Worm (Caenorhabditis elegans) whole organism, late embryonic: ENCODE results near the gene F54C9.14.
A peak's percentile ranks its signal among the peaks of the same experiment; 100 is the strongest.

Source experiments
- C08G9.2 ChIP-seq: sonication (generic microtip); optimal IDR thresholded peaks from 2 replicates; lab custom pipeline; 2016; ENCODE audit warnings: mild to moderate bottlenecking, missing genetic modification characterization, moderate library complexity, missing compliant biosample characterization
- F13H6.1 ChIP-seq: sonication (generic microtip); optimal IDR thresholded peaks from 2 replicates; lab custom pipeline; 2016; ENCODE audit warnings: missing genetic modification characterization, missing compliant biosample characterization
- K09A11.1 ChIP-seq: sonication (generic microtip); optimal IDR thresholded peaks from 2 replicates; lab custom pipeline; 2017; ENCODE audit warnings: antibody characterized with exemption, mild to moderate bottlenecking, missing genetic modification characterization, missing compliant biosample characterization; ENCODE audit not compliant: insufficient read depth
- ahr-1 ChIP-seq: sonication (generic microtip); optimal IDR thresholded peaks from 2 replicates; lab custom pipeline; 2016; ENCODE audit warnings: missing genetic modification characterization, missing compliant biosample characterization
- ama-1 ChIP-seq: fragments of 150-350 bp; optimal IDR thresholded peaks from 2 replicates; lab custom pipeline; 2014
- ceh-14 ChIP-seq: sonication (generic microtip); optimal IDR thresholded peaks from 2 replicates; lab custom pipeline; 2016; ENCODE audit warnings: missing genotype, missing genetic modification characterization, missing compliant biosample characterization
- ceh-18 ChIP-seq: sonication (generic microtip); optimal IDR thresholded peaks from 2 replicates; lab custom pipeline; 2016; ENCODE audit warnings: missing genetic modification characterization, missing compliant biosample characterization
- ceh-19 ChIP-seq: fragments of 200-800 bp; sonication (Bioruptor generic); optimal IDR thresholded peaks from 2 replicates; lab custom pipeline; 2018; ENCODE audit warnings: mild to moderate bottlenecking, missing genetic modification characterization, missing compliant biosample characterization
- ceh-22 ChIP-seq: sonication (generic microtip); optimal IDR thresholded peaks from 2 replicates; lab custom pipeline; 2017; ENCODE audit warnings: missing biosample characterization, missing genetic modification characterization
- ceh-30 ChIP-seq: fragments of 150-350 bp; optimal IDR thresholded peaks from 2 replicates; lab custom pipeline; 2014; ENCODE audit warnings: missing biosample characterization, missing genetic modification characterization
- ceh-31 ChIP-seq: sonication (generic microtip); optimal IDR thresholded peaks from 2 replicates; lab custom pipeline; 2016; ENCODE audit warnings: missing genetic modification characterization, missing compliant biosample characterization
- ceh-48 ChIP-seq: sonication (generic microtip); optimal IDR thresholded peaks from 2 replicates; lab custom pipeline; 2016; ENCODE audit warnings: missing genetic modification characterization, inconsistent platforms, missing compliant biosample characterization
- dmd-4 ChIP-seq: sonication (generic microtip); optimal IDR thresholded peaks from 2 replicates; lab custom pipeline; 2016; ENCODE audit warnings: borderline replicate concordance, missing genetic modification characterization, missing compliant biosample characterization
- elt-2 ChIP-seq: sonication (generic microtip); optimal IDR thresholded peaks from 2 replicates; lab custom pipeline; 2016; ENCODE audit warnings: missing genetic modification reagents, missing genetic modification characterization, missing compliant biosample characterization
- elt-4 ChIP-seq: sonication (generic microtip); optimal IDR thresholded peaks from 2 replicates; lab custom pipeline; 2016; ENCODE audit warnings: missing genetic modification characterization, missing compliant biosample characterization
- eyg-1 ChIP-seq: sonication (generic microtip); optimal IDR thresholded peaks from 2 replicates; lab custom pipeline; 2016; ENCODE audit warnings: missing genotype, missing genetic modification characterization, missing compliant biosample characterization
- gmeb-2 ChIP-seq: sonication (generic microtip); optimal IDR thresholded peaks from 2 replicates; lab custom pipeline; 2016; ENCODE audit warnings: missing genetic modification characterization, inconsistent platforms, missing compliant biosample characterization
- hlh-15 ChIP-seq: sonication (generic microtip); optimal IDR thresholded peaks from 2 replicates; lab custom pipeline; 2016; ENCODE audit warnings: missing genetic modification characterization, missing compliant biosample characterization
- mec-3 ChIP-seq: sonication (generic microtip); optimal IDR thresholded peaks from 2 replicates; lab custom pipeline; 2016; ENCODE audit warnings: borderline replicate concordance, missing genetic modification characterization, missing compliant biosample characterization
- nfya-1 ChIP-seq: sonication (generic microtip); optimal IDR thresholded peaks from 2 replicates; lab custom pipeline; 2017; ENCODE audit warnings: missing genetic modification characterization, mild to moderate bottlenecking, missing compliant biosample characterization, antibody characterized with exemption, moderate library complexity
- npax-4 ChIP-seq: sonication (generic microtip); optimal IDR thresholded peaks from 2 replicates; lab custom pipeline; 2016; ENCODE audit warnings: missing genetic modification characterization, missing compliant biosample characterization
- odd-2 ChIP-seq: sonication (generic microtip); optimal IDR thresholded peaks from 2 replicates; lab custom pipeline; 2017; ENCODE audit warnings: antibody characterized with exemption, mild to moderate bottlenecking, missing genetic modification characterization, missing compliant biosample characterization
- pag-3 ChIP-seq: sonication (generic microtip); optimal IDR thresholded peaks from 2 replicates; lab custom pipeline; 2016; ENCODE audit warnings: missing compliant biosample characterization, missing genetic modification characterization, borderline replicate concordance
- pat-9 ChIP-seq: fragments of 200-800 bp; sonication (Bioruptor generic); optimal IDR thresholded peaks from 2 replicates; lab custom pipeline; 2018; ENCODE audit warnings: mild to moderate bottlenecking, missing genetic modification characterization, moderate library complexity, missing compliant biosample characterization
- pax-1 ChIP-seq: fragments of 150-350 bp; optimal IDR thresholded peaks from 2 replicates; lab custom pipeline; 2014; ENCODE audit warnings: missing biosample characterization, missing genetic modification characterization
- pros-1 ChIP-seq: fragments of 150-350 bp; optimal IDR thresholded peaks from 2 replicates; lab custom pipeline; 2014; ENCODE audit warnings: missing biosample characterization, missing genetic modification reagents, missing genetic modification characterization
- rnt-1 ChIP-seq: sonication (generic microtip); optimal IDR thresholded peaks from 2 replicates; lab custom pipeline; 2016; ENCODE audit warnings: missing genetic modification characterization, missing compliant biosample characterization
- sdc-2 ChIP-seq: sonication (generic microtip); optimal IDR thresholded peaks from 2 replicates; lab custom pipeline; 2016; ENCODE audit warnings: missing genotype, missing genetic modification characterization, missing compliant biosample characterization
- tbx-7 ChIP-seq: sonication (generic microtip); optimal IDR thresholded peaks from 2 replicates; lab custom pipeline; 2016; ENCODE audit warnings: missing genotype, missing genetic modification characterization, missing compliant biosample characterization
- ttx-3 ChIP-seq: sonication (generic microtip); optimal IDR thresholded peaks from 2 replicates; lab custom pipeline; 2016; ENCODE audit warnings: missing genetic modification reagents, missing genetic modification characterization, missing compliant biosample characterization
- unc-42 ChIP-seq: sonication (generic microtip); optimal IDR thresholded peaks from 2 replicates; lab custom pipeline; 2016; ENCODE audit warnings: missing genotype, missing genetic modification characterization, missing compliant biosample characterization
- ztf-16 ChIP-seq: sonication (generic microtip); optimal IDR thresholded peaks from 2 replicates; lab custom pipeline; 2017; ENCODE audit warnings: missing genetic modification characterization, missing compliant biosample characterization

Gene F54C9.14

ce11 chrII:8585036-8585627 lies 23.0 kb downstream of the F54C9.14 start, which contains the start of gene F54C9.11:
TSS of gene F54C9.11 (minus strand) at chrII:8585086.
- no peak for TF ChIP-seq odd-2 (tag; lab: Kevin White, UChicago)
- TF ChIP-seq ceh-18, result no peak
- no peak for TF ChIP-seq ahr-1 (tag; lab: Kevin White, UChicago)
- TF ChIP-seq ama-1 (lab: Kevin White, UChicago), result no peak
- TF ChIP-seq ceh-30, result no peak
- TF ChIP-seq K09A11.1 (tag; lab: Kevin White, UChicago), result no peak
- no peak for TF ChIP-seq elt-4 (tag; lab: Kevin White, UChicago)
- TF ChIP-seq ztf-16 (tag; lab: Kevin White, UChicago), result no peak
- TF ChIP-seq nfya-1 (tag; lab: Kevin White, UChicago), result no peak
- no peak for TF ChIP-seq dmd-4 (tag; lab: Kevin White, UChicago)
- TF ChIP-seq mec-3 (tag; lab: Kevin White, UChicago), result no peak
- no peak for TF ChIP-seq C08G9.2 (tag; lab: Kevin White, UChicago)
- no peak for TF ChIP-seq ceh-48 (tag; lab: Kevin White, UChicago)
- no peak for TF ChIP-seq rnt-1 (tag; lab: Kevin White, UChicago)

DNA sequence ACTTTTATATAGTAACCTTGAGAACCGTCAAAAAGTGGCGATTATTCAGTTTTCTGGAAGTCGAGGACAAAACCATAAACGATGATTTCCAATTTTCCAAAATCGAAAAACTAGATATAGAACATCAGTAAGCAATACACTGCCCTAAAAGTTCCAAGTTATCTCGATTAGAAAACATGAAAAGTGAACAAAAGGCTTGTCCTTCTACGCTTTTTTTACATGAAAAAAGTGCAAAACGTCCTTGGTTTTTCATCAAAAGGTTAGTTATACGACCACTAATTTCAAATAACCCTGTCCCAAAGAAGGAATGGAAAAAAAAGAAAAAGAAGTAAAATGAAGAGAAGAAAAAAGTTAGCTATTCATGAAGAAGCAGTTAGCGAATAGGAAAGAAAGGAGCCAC lies 23.8 kb downstream of the F54C9.14 start:
- TF ChIP-seq tbx-7 (tag; lab: Kevin White, UChicago) (no peak), rnt-1 (tag; lab: Kevin White, UChicago) (no peak), dmd-4 (tag; lab: Kevin White, UChicago) (no peak), npax-4 (no peak), elt-2 (no peak), ceh-22 (no peak), gmeb-2 (no peak), eyg-1 (no peak), ceh-18 (no peak), ceh-19 (GFP tag; lab: Kevin White, UChicago) (no peak)

- TF ChIP-seq F13H6.1 (no peak), pag-3 (tag; lab: Kevin White, UChicago) (no peak), ceh-18 (no peak), ceh-31 (tag; lab: Kevin White, UChicago) (peak; percentile 54), unc-42 (tag; lab: Kevin White, UChicago) (peak; percentile 96), ttx-3 (no peak)
Observed at ce11 chrII:8587660-8588230, 25.6 kb downstream of the F54C9.14 start.

ce11 chrII:8588442-8588841 lies 26.3 kb downstream of the F54C9.14 start:
- TF ChIP-seq unc-42 (tag; lab: Kevin White, UChicago) (peak; percentile 81), pax-1 (tag; lab: Kevin White, UChicago) (no peak)

ce11 chrII:8589227-8589626 lies 27.1 kb downstream of the F54C9.14 start:
- TF ChIP-seq ceh-31 (tag; lab: Kevin White, UChicago), result peak; percentile 81
- no peak for TF ChIP-seq pros-1 (tag; lab: Kevin White, UChicago)
- no peak for TF ChIP-seq pat-9
- no peak for TF ChIP-seq hlh-15 (tag; lab: Kevin White, UChicago)
- TF ChIP-seq unc-42 (tag; lab: Kevin White, UChicago), result peak; percentile 99
- TF ChIP-seq mec-3 (tag; lab: Kevin White, UChicago), result no peak
- no peak for TF ChIP-seq dmd-4 (tag; lab: Kevin White, UChicago)
- TF ChIP-seq ceh-14 (tag; lab: Kevin White, UChicago), result peak; percentile 53
- no peak for TF ChIP-seq sdc-2 (tag; lab: Kevin White, UChicago)
